Fruit fly (Drosophila melanogaster) whole organism, embryonic: ENCODE data around the gene CG5254.

Experiments
- ATbp ChIP-seq: fragments of 200-800 bp; sonication (Bioruptor generic); optimal IDR thresholded peaks from 2 replicates; lab custom pipeline; 2017; ENCODE audit warnings: missing biosample characterization, mild to moderate bottlenecking, missing genetic modification characterization, missing genetic modification reagents
- Asciz ChIP-seq: fragments of 200-800 bp; sonication (Bioruptor generic); optimal IDR thresholded peaks from 2 replicates; lab custom pipeline; 2017; ENCODE audit warnings: missing biosample characterization, mild to moderate bottlenecking, missing genetic modification characterization, missing genetic modification reagents
- Awh ChIP-seq: fragments of 200-800 bp; sonication (Bioruptor generic); IDR thresholded peaks from 2 replicates; pipeline ENCODE4, ENCODE4 v1.3.6; 2022; ENCODE audit warnings: missing biosample characterization, missing genetic modification characterization
- CG11504 ChIP-seq: fragments of 200-800 bp; sonication (Bioruptor generic); optimal IDR thresholded peaks from 3 replicates; lab custom pipeline; 2019; ENCODE audit warnings: missing biosample characterization, mild to moderate bottlenecking, missing genetic modification characterization, moderate library complexity
- CG12071 ChIP-seq: fragments of 200-800 bp; sonication (Bioruptor generic); optimal IDR thresholded peaks from 3 replicates; lab custom pipeline; 2018; ENCODE audit warnings: missing biosample characterization, mild to moderate bottlenecking, missing genetic modification characterization
- CG1233 ChIP-seq: fragments of 200-800 bp; sonication (Bioruptor generic); optimal IDR thresholded peaks from 4 replicates; lab custom pipeline; 2018; ENCODE audit warnings: missing biosample characterization, mild to moderate bottlenecking, missing genetic modification characterization
- CG12391 ChIP-seq: fragments of 200-800 bp; sonication (Bioruptor generic); optimal IDR thresholded peaks from 3 replicates; lab custom pipeline; 2018; ENCODE audit warnings: missing biosample characterization, mild to moderate bottlenecking, missing genetic modification characterization, moderate library complexity
- CG1602 ChIP-seq: fragments of 200-800 bp; sonication (Bioruptor generic); optimal IDR thresholded peaks from 3 replicates; lab custom pipeline; 2016; ENCODE audit warnings: missing biosample characterization, missing genetic modification characterization
- CG17361 ChIP-seq: fragments of 200-800 bp; sonication (Bioruptor generic); IDR thresholded peaks from 3 replicates; pipeline ENCODE4 v1.3.6; 2022; ENCODE audit warnings: missing biosample characterization, missing genetic modification characterization
- CG17802 ChIP-seq: fragments of 200-800 bp; sonication (Bioruptor generic); optimal IDR thresholded peaks from 2 replicates; lab custom pipeline; 2018; ENCODE audit warnings: missing biosample characterization, mild to moderate bottlenecking, missing genetic modification characterization, moderate library complexity
- CG2678 ChIP-seq: fragments of 200-800 bp; sonication (Bioruptor generic); optimal IDR thresholded peaks from 3 replicates; lab custom pipeline; 2019; ENCODE audit warnings: missing biosample characterization, mild to moderate bottlenecking, missing genetic modification characterization, moderate library complexity
- CG2712 ChIP-seq: fragments of 200-800 bp; optimal IDR thresholded peaks from 3 replicates; lab custom pipeline; 2019; ENCODE audit warnings: missing biosample characterization, mild to moderate bottlenecking, missing genetic modification characterization, moderate library complexity
- CG4328 ChIP-seq: fragments of 200-800 bp; sonication (Bioruptor generic); optimal IDR thresholded peaks from 3 replicates; lab custom pipeline; 2017; ENCODE audit warnings: missing biosample characterization, missing genetic modification reagents, missing genetic modification characterization
- CG7987 ChIP-seq: fragments of 200-800 bp; sonication (Bioruptor generic); optimal IDR thresholded peaks from 2 replicates; lab custom pipeline; 2018; ENCODE audit warnings: missing biosample characterization, mild to moderate bottlenecking, missing genetic modification characterization, moderate library complexity
- CG8089 ChIP-seq: fragments of 200-800 bp; sonication (Bioruptor generic); optimal IDR thresholded peaks from 3 replicates; lab custom pipeline; 2016; ENCODE audit warnings: missing biosample characterization, missing genetic modification characterization
- CG8944 ChIP-seq: fragments of 200-800 bp; sonication (Bioruptor generic); optimal IDR thresholded peaks from 3 replicates; lab custom pipeline; 2016; ENCODE audit warnings: missing biosample characterization, missing genetic modification characterization
- Dll ChIP-seq: fragments of 200-800 bp; sonication (Bioruptor generic); IDR thresholded peaks from 4 replicates; pipeline ENCODE4 v1.3.6; 2022; ENCODE audit warnings: missing biosample characterization, missing genetic modification characterization; ENCODE audit not compliant: partially characterized antibody
- Doc2 ChIP-seq: fragments of 200-800 bp; sonication (Bioruptor generic); IDR thresholded peaks from 2 replicates; pipeline ENCODE4 v1.3.6; 2022; ENCODE audit warnings: missing biosample characterization, missing genetic modification characterization
- HHEX ChIP-seq: fragments of 200-800 bp; sonication (Bioruptor generic); optimal IDR thresholded peaks from 3 replicates; lab custom pipeline; 2017; ENCODE audit warnings: missing biosample characterization, mild to moderate bottlenecking, missing genetic modification characterization, missing genetic modification reagents
- NfI ChIP-seq: fragments of 200-800 bp; sonication (Bioruptor generic); optimal IDR thresholded peaks from 3 replicates; lab custom pipeline; 2018; ENCODE audit warnings: missing biosample characterization, mild to moderate bottlenecking, missing genetic modification characterization, moderate library complexity
- Rx ChIP-seq: fragments of 200-800 bp; sonication (Bioruptor generic); IDR thresholded peaks from 2 replicates; pipeline ENCODE4 v1.3.6; 2022; ENCODE audit warnings: missing biosample characterization, missing genetic modification characterization
- Sox100B ChIP-seq: fragments of 200-800 bp; sonication (Bioruptor generic); optimal IDR thresholded peaks from 3 replicates; lab custom pipeline; 2018; ENCODE audit warnings: missing biosample characterization, mild to moderate bottlenecking, missing genetic modification characterization
- Sox102F ChIP-seq: fragments of 200-800 bp; sonication (Bioruptor generic); optimal IDR thresholded peaks from 2 replicates; lab custom pipeline; 2018; ENCODE audit warnings: missing biosample characterization, mild to moderate bottlenecking, missing genetic modification characterization, moderate library complexity
- Spps ChIP-seq: fragments of 200-800 bp; sonication (Bioruptor generic); optimal IDR thresholded peaks from 2 replicates; lab custom pipeline; 2018; ENCODE audit warnings: missing biosample characterization, mild to moderate bottlenecking, missing genetic modification characterization
- Sry-δ ChIP-seq: fragments of 200-800 bp; sonication (Bioruptor generic); optimal IDR thresholded peaks from 2 replicates; lab custom pipeline; 2016; ENCODE audit warnings: missing biosample characterization, missing genetic modification characterization
- ab ChIP-seq: fragments of 200-800 bp; sonication (Bioruptor generic); optimal IDR thresholded peaks from 2 replicates; lab custom pipeline; 2016; ENCODE audit warnings: missing biosample characterization, missing genetic modification characterization
- amos ChIP-seq: fragments of 200-800 bp; sonication (Bioruptor generic); IDR thresholded peaks from 2 replicates; pipeline ENCODE4 v1.3.6; 2022; ENCODE audit warnings: missing biosample characterization, missing genetic modification characterization; ENCODE audit not compliant: partially characterized antibody
- az2 ChIP-seq: fragments of 200-800 bp; sonication (Bioruptor generic); optimal IDR thresholded peaks from 3 replicates; lab custom pipeline; 2016; ENCODE audit warnings: missing biosample characterization, missing genetic modification characterization
- bab2 ChIP-seq: fragments of 200-800 bp; sonication (Bioruptor generic); optimal IDR thresholded peaks from 2 replicates; lab custom pipeline; 2016; ENCODE audit warnings: missing biosample characterization, missing genetic modification characterization
- bsh ChIP-seq, 2 experiments: fragments of 200-800 bp; sonication (Bioruptor generic); optimal IDR thresholded peaks; 2 replicates each; lab custom pipeline; 2017 to 2018; ENCODE audit warnings: mild to moderate bottlenecking in 2 of 2, missing biosample characterization in 2 of 2, missing genetic modification characterization in 2 of 2, moderate library complexity in 1 of 2
- chif ChIP-seq, 2 experiments: fragments of 200-800 bp; sonication (Bioruptor generic); optimal IDR thresholded peaks; 3 replicates each; lab custom pipeline; 2016; ENCODE audit warnings: missing biosample characterization in 2 of 2, missing genetic modification characterization in 2 of 2
- dan ChIP-seq: fragments of 200-800 bp; sonication (Bioruptor generic); IDR thresholded peaks from 2 replicates; pipeline ENCODE4 v1.3.6; 2022; ENCODE audit warnings: missing biosample characterization, missing genetic modification characterization
- dati ChIP-seq: fragments of 200-800 bp; sonication (Bioruptor generic); IDR thresholded peaks from 2 replicates; pipeline ENCODE4 v1.3.6; 2022; ENCODE audit warnings: missing biosample characterization, missing genetic modification characterization
- dm ChIP-seq: fragments of 200-800 bp; sonication (Bioruptor generic); optimal IDR thresholded peaks from 3 replicates; lab custom pipeline; 2016; ENCODE audit warnings: missing biosample characterization, missing genetic modification characterization
- gem ChIP-seq: fragments of 200-800 bp; sonication (Bioruptor generic); optimal IDR thresholded peaks from 2 replicates; lab custom pipeline; 2019; ENCODE audit warnings: missing biosample characterization, mild to moderate bottlenecking, missing genetic modification characterization, moderate library complexity
- knrl ChIP-seq: fragments of 200-800 bp; sonication (Bioruptor generic); IDR thresholded peaks from 3 replicates; pipeline ENCODE4 v1.3.6; 2022; ENCODE audit warnings: missing biosample characterization, missing genetic modification characterization; ENCODE audit not compliant: partially characterized antibody
- lab ChIP-seq: fragments of 200-800 bp; sonication (Bioruptor generic); optimal IDR thresholded peaks from 3 replicates; lab custom pipeline; 2017; ENCODE audit warnings: missing biosample characterization, missing genetic modification characterization, mild to moderate bottlenecking, moderate library complexity, missing genetic modification reagents
- lilli ChIP-seq: fragments of 200-800 bp; sonication (Bioruptor generic); optimal IDR thresholded peaks from 3 replicates; lab custom pipeline; 2016; ENCODE audit warnings: missing biosample characterization, missing genetic modification characterization
- nom ChIP-seq: fragments of 200-800 bp; sonication (Bioruptor generic); optimal IDR thresholded peaks from 2 replicates; lab custom pipeline; 2017; ENCODE audit warnings: missing biosample characterization, missing genetic modification characterization, mild to moderate bottlenecking, moderate library complexity, missing genetic modification reagents
- pum ChIP-seq: fragments of 200-800 bp; sonication (Bioruptor generic); optimal IDR thresholded peaks from 2 replicates; lab custom pipeline; 2016; ENCODE audit warnings: missing biosample characterization, missing genetic modification characterization
- run ChIP-seq: fragments of 200-800 bp; sonication (Bioruptor generic); optimal IDR thresholded peaks from 3 replicates; lab custom pipeline; 2018; ENCODE audit warnings: missing biosample characterization, mild to moderate bottlenecking, missing genetic modification characterization
- sisA ChIP-seq: fragments of 200-800 bp; sonication (Bioruptor generic); IDR thresholded peaks from 2 replicates; pipeline ENCODE4 v1.3.6; 2022; ENCODE audit warnings: missing biosample characterization, missing genetic modification characterization
- sob ChIP-seq: fragments of 200-800 bp; sonication (Bioruptor generic); IDR thresholded peaks from 2 replicates; pipeline ENCODE4 v1.3.6; 2022; ENCODE audit warnings: missing biosample characterization, missing genetic modification characterization
- trem ChIP-seq: fragments of 200-800 bp; optimal IDR thresholded peaks from 3 replicates; lab custom pipeline; 2019; ENCODE audit warnings: missing biosample characterization, mild to moderate bottlenecking, missing genetic modification characterization, moderate library complexity
- twi ChIP-seq: fragments of 200-800 bp; optimal IDR thresholded peaks from 2 replicates; lab custom pipeline; 2019; ENCODE audit warnings: missing biosample characterization, mild to moderate bottlenecking, missing genetic modification characterization, moderate library complexity
- vfl ChIP-seq: fragments of 200-800 bp; sonication (Bioruptor generic); optimal IDR thresholded peaks from 2 replicates; lab custom pipeline; 2016; ENCODE audit warnings: missing biosample characterization, missing genetic modification characterization

The CG5254 gene

DNA sequence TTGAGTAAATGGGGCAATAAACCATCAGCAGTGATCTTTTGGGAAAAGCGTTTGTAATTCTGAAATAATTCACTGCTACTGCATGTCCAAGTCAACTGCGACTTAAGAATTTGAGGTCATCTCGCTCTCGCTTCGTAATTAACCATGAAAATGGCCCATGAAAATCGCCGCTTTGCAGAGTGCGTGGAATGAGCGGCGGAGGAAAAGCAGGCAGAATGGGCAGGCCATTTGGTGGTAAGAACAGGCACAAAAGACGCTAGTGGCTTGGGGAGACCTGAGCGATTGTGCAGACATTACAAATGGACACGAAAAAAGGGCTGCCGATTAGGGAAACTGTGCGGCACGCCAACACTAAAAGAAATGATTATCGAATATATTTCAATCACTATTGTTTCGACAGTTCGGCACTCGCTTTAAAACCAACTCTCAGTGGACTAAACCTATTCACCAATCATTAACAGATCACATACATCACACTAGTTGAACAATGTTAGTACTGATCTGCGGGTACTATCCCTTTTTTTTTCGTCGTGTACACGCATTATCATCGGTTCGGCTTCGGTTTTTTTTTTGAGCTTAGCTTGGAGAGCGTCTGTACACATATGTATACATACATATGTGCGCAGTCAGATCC is 21.4 kb downstream of the CG5254 start (continued):
- TF ChIP-seq CG8944 (GFP tag; lab: Kevin White, UChicago) (peak; percentile 21), Rx (no peak), CG2712 (tag; lab: Kevin White, UChicago) (peak; percentile 52), CG1602 (GFP tag; lab: Kevin White, UChicago) (peak; percentile 2), Sox100B (GFP tag; lab: Kevin White, UChicago) (peak; percentile 1), ATbp (GFP tag; lab: Kevin White, UChicago) (peak; percentile 53), CG17361 (GFP tag; lab: Robert Waterston, UW) (peak; percentile 44; the same call in 1 of the 3 replicates), amos (GFP tag; lab: Robert Waterston, UW) (no peak), CG12391 (peak; percentile 38), trem (tag; lab: Kevin White, UChicago) (peak; percentile 21), lilli (peak; percentile 29), CG11504 (tag; lab: Kevin White, UChicago) (peak; percentile 55)
- TF ChIP-seq, all 482 proteins: peak for 135

DNA sequence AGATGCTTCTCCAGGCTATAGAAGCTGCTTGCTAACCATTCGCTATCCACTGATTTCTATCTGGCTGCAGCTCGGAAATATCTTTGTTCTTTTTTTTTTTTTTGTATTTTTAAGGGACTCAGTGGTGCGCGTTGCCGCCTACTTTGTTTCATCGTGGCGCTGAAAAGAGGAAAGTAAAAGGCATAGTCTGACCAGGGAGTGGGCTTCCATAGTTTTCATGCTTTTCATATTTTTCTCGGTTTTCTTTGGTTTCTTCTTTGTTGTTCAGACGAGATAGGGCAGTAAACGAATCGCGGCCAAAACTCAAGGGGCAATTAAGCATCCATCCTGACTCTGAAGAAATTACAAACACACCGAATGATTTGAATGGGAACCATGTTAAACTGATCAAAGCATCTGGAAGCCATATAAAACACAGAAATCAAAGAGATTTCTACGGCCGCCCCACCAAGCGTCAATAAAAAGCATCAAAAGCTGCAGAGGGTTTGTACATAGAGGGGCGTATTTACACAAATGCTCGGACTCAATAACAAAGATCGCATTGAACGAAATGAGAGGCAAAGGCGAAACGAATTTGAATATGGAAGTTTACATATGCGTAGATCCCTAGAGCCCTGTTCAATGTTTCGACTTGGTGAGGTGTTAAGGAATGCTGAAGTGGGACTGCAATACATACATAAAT is 22.3 kb downstream of the CG5254 start:
- TF ChIP-seq Spps (no peak), lab (GFP tag; lab: Kevin White, UChicago) (peak; percentile 41), chif (GFP tag; optimal IDR thresholded peaks at IDR 0.05; lab: Kevin White, UChicago) (peak in 1 of 2 experiments; percentile 17), NfI (no peak), HHEX (no peak), sisA (GFP tag; lab: Robert Waterston, UW) (no peak), bab2 (GFP tag; lab: Kevin White, UChicago) (peak; percentile 3), run (no peak), Sox100B (GFP tag; lab: Kevin White, UChicago) (peak; percentile 40), Awh (peak; percentile 53; the same call in 1 of the 2 replicates), ab (GFP tag; lab: Kevin White, UChicago) (no peak), Sox102F (GFP tag; lab: Kevin White, UChicago) (peak; percentile 6), gem (tag; lab: Kevin White, UChicago) (peak; percentile 21), dati (no peak), Asciz (GFP tag; lab: Kevin White, UChicago) (peak; percentile 31), az2 (no peak), CG12071 (peak; percentile 23), dm (GFP tag; lab: Kevin White, UChicago) (no peak), Sry-δ (GFP tag; lab: Kevin White, UChicago) (no peak), vfl (GFP tag; lab: Kevin White, UChicago) (no peak), Doc2 (no peak), CG8089 (GFP tag; lab: Kevin White, UChicago) (peak; percentile 10), CG2678 (peak; percentile 40), bsh (GFP tag; optimal IDR thresholded peaks at IDR 0.05; lab: Kevin White, UChicago) (peak in 1 of 2 experiments; percentile 27), pum (GFP tag; lab: Kevin White, UChicago) (no peak), sob (GFP tag; lab: Robert Waterston, UW) (0 out of 2 replicates have a peak, but pooled peaks have one; percentile 21), twi (tag; lab: Kevin White, UChicago) (peak; percentile 72), Dll (no peak), CG17802 (tag; lab: Kevin White, UChicago) (no peak), CG1233 (GFP tag; lab: Kevin White, UChicago) (peak; percentile 15), CG7987 (peak; percentile 21), knrl (no peak), dan (GFP tag; lab: Robert Waterston, UW) (no peak), CG4328 (GFP tag; lab: Kevin White, UChicago) (peak; percentile 4), nom (GFP tag; lab: Kevin White, UChicago) (no peak)
